Fruit fly (Drosophila melanogaster) Kc167 (cell line): ENCODE results near the gene Dpm3.

Experiments
- Myc ChIP-seq: fragments of >200 bp; optimal IDR thresholded peaks from 2 replicates; lab custom pipeline; 2017; ENCODE audit warnings: missing external identifiers
- Sin3A ChIP-seq: fragments of >200 bp; optimal IDR thresholded peaks from 2 replicates; lab custom pipeline; 2018; ENCODE audit warnings: missing external identifiers
- h ChIP-seq: fragments of >200 bp; optimal IDR thresholded peaks from 3 replicates; lab custom pipeline; 2018; ENCODE audit warnings: missing external identifiers
- insv ChIP-seq: fragments of >200 bp; optimal IDR thresholded peaks from 3 replicates; lab custom pipeline; 2018; ENCODE audit warnings: missing external identifiers
- psq ChIP-seq: fragments of >200 bp; optimal IDR thresholded peaks from 2 replicates; lab custom pipeline; 2017; ENCODE audit warnings: missing external identifiers
- ttk ChIP-seq: sonication (Bioruptor generic); optimal IDR thresholded peaks from 2 replicates; lab custom pipeline; 2017; ENCODE audit warnings: missing external identifiers

The Dpm3 gene

DNA sequence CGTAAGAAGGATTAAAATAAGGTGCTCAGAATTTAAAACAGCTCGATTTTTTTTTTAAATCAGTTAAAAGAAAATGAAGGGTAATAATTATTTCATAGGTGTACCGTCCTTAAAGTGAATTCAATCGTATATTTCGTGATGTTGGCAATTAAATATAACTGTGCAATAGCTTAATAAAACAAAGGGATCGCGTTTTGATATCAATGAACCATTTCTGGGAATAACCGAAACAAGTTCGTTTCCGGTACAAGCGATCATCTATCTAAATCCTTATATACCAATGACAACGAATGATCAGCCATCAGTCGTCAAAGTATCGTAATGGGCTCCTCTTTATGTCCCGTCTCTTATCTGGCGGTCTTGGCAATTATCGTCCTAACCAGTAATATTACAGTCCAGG is 33.5 kb downstream of the Dpm3 start, which contains the start of gene CheA87a:
TSS of gene CheA87a (plus strand) at position 301 of the 400 bp plus-strand sequence.
- TF ChIP-seq h (lab: Kevin White, UChicago) (no peak), insv (lab: Kevin White, UChicago) (no peak), ttk (lab: Kevin White, UChicago) (no peak), Sin3A (lab: Kevin White, UChicago) (no peak), Myc (lab: Kevin White, UChicago) (no peak), psq (no peak)

DNA sequence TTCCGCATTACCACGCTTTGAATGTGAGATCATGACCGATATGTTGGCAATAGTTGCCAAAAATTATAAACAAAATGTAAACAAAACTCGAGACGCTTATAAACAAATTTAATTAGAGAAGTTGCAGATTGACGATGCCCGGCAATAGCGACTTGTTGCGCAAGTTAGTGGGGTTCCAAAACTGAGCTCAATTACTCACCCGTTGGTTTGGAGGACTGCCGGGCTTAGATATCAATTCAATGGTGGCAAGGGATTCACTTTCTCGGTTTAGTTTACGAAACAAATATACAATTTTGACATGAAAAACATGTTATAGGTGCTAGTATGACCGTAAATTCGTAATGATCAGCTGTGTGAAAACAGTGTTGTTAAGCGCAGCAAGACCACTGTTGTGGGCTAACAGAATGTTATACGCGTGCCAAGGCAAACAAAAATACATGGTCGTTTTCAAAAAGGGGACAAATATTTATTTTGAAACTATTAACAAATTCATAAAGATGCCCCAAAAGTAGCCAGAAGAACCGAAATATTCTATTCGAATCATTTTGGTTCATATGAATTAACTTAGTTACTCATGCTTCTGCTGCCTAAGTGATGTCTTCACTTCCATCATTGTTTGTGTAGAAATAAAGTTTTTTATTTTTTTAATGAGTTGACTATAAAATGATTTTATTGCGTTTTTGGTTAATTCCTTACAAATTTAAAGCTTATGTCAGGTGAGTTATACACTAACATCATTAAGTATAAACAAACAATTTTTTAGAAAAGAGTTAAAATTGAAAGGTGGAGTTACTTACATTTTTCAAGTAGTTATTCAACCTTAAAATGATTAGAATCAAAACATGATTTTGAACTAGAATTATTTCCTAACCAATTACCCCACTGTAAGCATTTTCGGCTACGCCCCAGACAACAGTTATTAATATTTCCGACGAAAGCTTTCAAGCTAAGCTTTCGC is 36.0 kb downstream of the Dpm3 start, which contains the start of gene Elp6:
TSS of gene Elp6 (minus strand) at position 350 of the 958 bp plus-strand sequence.
- TF ChIP-seq insv (lab: Kevin White, UChicago) (no peak), ttk (lab: Kevin White, UChicago) (no peak), Sin3A (lab: Kevin White, UChicago) (no peak)

DNA sequence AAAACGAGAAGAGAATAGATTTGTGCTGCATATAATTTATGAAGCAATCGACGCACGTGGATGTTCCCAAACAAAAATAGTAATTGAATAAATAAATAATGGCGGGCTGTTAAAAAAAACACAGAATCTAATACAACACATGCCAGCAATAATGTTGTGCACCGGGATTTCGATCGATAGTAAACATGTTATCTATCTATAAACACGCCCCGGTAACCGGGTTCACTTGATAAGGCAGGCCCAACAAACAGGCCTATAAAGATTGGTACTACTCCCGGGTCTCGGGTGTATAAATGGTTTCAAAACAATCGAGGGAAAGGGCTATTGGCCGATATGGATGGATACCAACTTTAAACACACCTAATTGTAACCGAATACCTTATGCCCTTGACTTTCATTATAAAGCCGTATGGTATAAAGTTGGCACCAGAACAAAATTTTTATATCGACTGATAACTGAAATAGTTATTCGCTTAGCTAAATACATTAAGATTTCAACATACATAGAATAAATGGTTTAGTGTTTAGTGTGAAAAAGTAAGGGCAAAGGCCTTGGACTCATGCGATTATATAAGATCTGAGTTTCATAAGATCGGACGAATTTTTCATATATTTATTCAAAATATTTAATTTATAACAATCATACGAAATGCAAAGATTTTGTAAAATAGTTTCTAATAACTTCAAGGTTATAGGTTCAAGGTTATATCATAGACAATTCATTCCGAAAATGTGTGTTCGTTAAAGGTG is 37.0 kb downstream of the Dpm3 start:
- TF ChIP-seq h (lab: Kevin White, UChicago) (no peak), psq (no peak), ttk (lab: Kevin White, UChicago) (no peak), Sin3A (lab: Kevin White, UChicago) (no peak), Myc (lab: Kevin White, UChicago) (no peak), insv (lab: Kevin White, UChicago) (no peak)

DNA sequence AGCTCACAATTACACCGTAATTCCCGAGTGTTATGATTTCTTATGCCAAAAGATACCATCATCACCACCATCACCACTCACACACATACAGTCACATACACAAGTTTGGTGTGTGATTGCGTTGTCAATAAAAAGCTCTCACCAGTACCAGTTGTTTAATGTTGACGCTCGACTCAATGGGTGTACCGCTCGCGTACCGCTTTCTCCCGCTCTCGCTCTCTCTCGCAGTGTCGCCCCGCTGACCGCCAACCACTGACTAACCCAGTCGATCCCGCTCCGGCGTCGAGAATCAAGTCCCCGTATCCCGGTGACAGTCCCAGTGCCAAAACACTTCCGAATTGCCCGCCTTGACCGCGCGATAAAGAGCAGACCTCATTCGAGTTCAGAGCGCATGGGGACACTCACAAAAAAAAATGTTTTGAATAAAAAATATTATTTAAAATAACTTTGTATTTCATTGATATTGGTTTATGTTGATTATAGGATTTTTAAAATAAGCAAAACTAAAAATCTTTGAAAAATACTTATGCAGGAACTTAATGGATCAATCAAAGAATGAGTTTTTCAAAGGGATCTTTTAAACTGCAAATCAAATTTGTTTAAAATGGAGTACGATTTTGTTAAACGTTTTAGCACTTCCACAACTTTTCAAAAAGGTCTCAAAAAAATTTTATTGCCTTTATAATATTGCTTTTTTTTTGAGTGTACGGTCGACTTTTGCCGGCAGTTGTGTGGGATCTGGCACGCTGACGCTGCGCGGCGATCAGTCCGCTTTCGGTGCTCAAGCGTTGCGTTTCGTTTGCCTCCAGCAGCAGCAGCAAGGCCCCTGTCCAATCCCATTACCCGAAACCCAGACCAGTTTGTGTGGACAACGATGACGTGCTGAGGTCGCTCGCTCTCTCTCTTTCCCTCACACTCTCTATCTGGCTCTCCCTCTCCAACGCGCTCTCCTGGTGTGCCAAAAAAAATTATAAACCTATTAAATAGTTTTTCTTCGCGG is 38.4 kb downstream of the Dpm3 start, which contains the start of gene Dic1:
TSS of gene Dic1 (plus strand) at position 764 of the 1,000 bp plus-strand sequence.
- no peak for TF ChIP-seq h (lab: Kevin White, UChicago)
- TF ChIP-seq Sin3A (lab: Kevin White, UChicago), result no peak
- no peak for TF ChIP-seq Myc (lab: Kevin White, UChicago)
- no peak for TF ChIP-seq insv (lab: Kevin White, UChicago)
- TF ChIP-seq psq, result no peak
- TF ChIP-seq ttk (lab: Kevin White, UChicago), result no peak

DNA sequence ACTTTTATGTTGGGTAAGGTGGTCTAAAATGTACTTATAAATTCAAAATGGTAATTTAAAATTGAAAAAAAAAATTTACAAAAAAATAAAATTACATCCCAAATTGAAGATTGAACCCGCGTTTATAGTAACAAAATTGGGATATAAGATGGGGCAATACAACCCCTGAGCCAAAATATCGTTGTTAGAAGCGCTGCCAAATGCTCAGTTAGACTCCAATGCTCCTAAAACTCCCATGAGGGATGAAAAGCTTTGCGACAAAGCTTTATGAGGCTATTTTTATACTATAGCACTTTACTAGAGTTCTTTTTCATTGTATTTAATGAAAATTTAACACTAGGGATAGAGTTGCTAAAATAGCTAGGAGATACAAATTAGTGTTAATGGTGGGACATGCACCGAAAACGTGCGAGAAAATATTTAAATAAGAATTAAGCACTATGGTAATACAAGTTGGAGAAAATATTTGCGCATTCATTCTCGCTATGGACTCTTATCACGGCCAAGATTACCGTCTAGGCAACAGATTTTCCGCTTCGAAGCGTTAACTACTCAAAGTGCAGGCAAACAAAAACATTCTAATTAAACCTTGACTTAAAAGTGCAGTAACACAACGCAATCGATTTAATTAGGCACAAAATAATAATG is 39.4 kb downstream of the Dpm3 start:
- TF ChIP-seq ttk (lab: Kevin White, UChicago), result no peak
- TF ChIP-seq h (lab: Kevin White, UChicago), result no peak
- no peak for TF ChIP-seq Myc (lab: Kevin White, UChicago)
- no peak for TF ChIP-seq Sin3A (lab: Kevin White, UChicago)
- no peak for TF ChIP-seq insv (lab: Kevin White, UChicago)
- TF ChIP-seq psq, result no peak

DNA sequence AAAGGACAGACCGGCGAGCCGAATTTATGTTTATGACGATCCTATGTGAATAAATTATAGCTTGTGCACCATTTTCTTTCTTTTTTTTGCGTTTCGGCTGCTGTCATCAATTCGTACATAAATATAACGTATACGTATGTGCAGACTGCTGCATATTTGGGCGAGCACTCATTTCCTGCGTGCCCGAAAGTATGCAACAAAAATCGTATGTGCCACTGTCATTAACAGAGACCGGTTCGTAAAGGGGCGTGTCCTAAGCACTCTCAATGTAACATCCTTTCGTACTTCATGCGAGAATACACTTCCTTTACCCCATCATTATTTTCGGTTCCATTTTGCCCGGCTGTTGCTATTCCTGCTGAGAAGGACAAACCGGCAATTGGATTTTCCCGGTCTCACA is 42.7 kb downstream of the Dpm3 start:
- no peak for TF ChIP-seq psq
- TF ChIP-seq h (lab: Kevin White, UChicago), result no peak
- no peak for TF ChIP-seq Sin3A (lab: Kevin White, UChicago)
- TF ChIP-seq insv (lab: Kevin White, UChicago), result no peak
- TF ChIP-seq ttk (lab: Kevin White, UChicago), result no peak
- no peak for TF ChIP-seq Myc (lab: Kevin White, UChicago)

DNA sequence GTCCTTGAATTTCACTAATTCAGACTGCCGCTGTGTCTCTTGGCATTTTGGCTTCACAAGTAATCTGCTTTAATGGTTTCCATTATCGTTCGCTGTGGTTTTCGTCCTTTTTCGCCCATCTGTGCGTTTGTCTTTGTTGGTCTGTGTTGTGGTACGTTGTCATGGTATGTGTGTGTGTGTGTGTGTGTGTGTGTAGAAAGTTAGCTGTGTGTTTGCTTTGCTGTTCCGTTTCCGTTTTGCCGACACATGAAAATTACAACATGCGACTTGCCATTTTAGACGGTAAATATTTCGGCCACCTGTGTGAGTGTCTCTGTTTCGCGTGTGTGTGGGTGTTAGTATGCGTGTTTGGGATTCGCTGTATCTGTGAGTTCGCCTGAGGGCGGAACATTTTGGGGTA is 45.9 kb downstream of the Dpm3 start:
- TF ChIP-seq Myc (lab: Kevin White, UChicago) (no peak), Sin3A (lab: Kevin White, UChicago) (no peak), h (lab: Kevin White, UChicago) (no peak), ttk (lab: Kevin White, UChicago) (no peak)

DNA sequence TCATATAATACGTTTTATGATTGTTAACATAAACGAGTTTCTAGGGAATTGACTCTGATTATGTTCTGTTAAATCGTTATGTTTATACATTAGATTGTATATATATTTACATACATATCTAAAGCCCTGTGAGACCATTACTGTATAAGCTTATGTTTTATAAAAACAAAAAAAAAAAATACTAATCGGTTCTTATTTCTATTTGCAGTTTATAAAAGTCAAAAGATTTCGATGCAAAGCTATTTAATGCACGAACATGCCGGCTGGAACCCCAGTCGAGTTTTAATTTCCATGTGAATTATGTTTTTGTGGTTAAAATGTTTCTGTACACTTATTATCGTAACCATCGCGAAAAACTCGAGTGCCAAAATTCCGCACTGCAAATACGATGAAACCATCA is 49.5 kb downstream of the Dpm3 start, which contains the start of gene mthl12:
TSS of gene mthl12 (plus strand) at position 301 of the 400 bp plus-strand sequence.
- TF ChIP-seq psq (no peak), Myc (lab: Kevin White, UChicago) (no peak), h (lab: Kevin White, UChicago) (no peak), insv (lab: Kevin White, UChicago) (no peak), ttk (lab: Kevin White, UChicago) (no peak), Sin3A (lab: Kevin White, UChicago) (no peak)
